Fruit fly (Drosophila melanogaster) whole organism, wandering third instar larva: Measurements from ENCODE around the gene Rpp14a.
A peak's percentile ranks its signal among the peaks of the same experiment; 100 is the strongest.

Source experiments
- Abd-B ChIP-seq: fragments of >200 bp; optimal IDR thresholded peaks from 2 replicates; lab custom pipeline; 2017; ENCODE audit warnings: missing biosample characterization, missing genetic modification characterization
- CG32264 ChIP-seq: fragments of 200-800 bp; sonication (Bioruptor generic); optimal IDR thresholded peaks from 2 replicates; lab custom pipeline; 2016; ENCODE audit warnings: missing biosample characterization, missing genetic modification characterization
- CG9705 ChIP-seq: fragments of 200-800 bp; sonication (Bioruptor generic); optimal IDR thresholded peaks from 2 replicates; lab custom pipeline; 2018; ENCODE audit warnings: missing biosample characterization, mild to moderate bottlenecking, missing genetic modification characterization
- CrebA ChIP-seq: fragments of 200-800 bp; sonication (Bioruptor generic); optimal IDR thresholded peaks from 2 replicates; lab custom pipeline; 2016; ENCODE audit warnings: missing biosample characterization, mild to moderate bottlenecking, missing genetic modification characterization, borderline replicate concordance
- Dfd ChIP-seq: fragments of >200 bp; optimal IDR thresholded peaks from 2 replicates; lab custom pipeline; 2017; ENCODE audit warnings: missing biosample characterization, missing genetic modification characterization
- Dif ChIP-seq: fragments of 200-275, 200-300 bp; sonication (Bioruptor generic); optimal IDR thresholded peaks from 2 replicates; lab custom pipeline; 2018; ENCODE audit warnings: missing biosample characterization, missing genetic modification characterization; ENCODE audit not compliant: partially characterized antibody
- GATAd ChIP-seq: sonication (Bioruptor generic); optimal IDR thresholded peaks from 2 replicates; lab custom pipeline; 2016; ENCODE audit warnings: missing biosample characterization, missing genetic modification characterization
- HLH106 ChIP-seq: fragments of 200-800 bp; optimal IDR thresholded peaks from 3 replicates; lab custom pipeline; 2019; ENCODE audit warnings: missing biosample characterization, mild to moderate bottlenecking, missing genetic modification characterization, moderate library complexity
- Hnf4 ChIP-seq: fragments of 200-800 bp; sonication (Bioruptor generic); optimal IDR thresholded peaks from 2 replicates; lab custom pipeline; 2016; ENCODE audit warnings: missing biosample characterization, mild to moderate bottlenecking, missing genetic modification characterization
- Hr78 ChIP-seq: fragments of >200 bp; optimal IDR thresholded peaks from 2 replicates; lab custom pipeline; 2017; ENCODE audit warnings: missing biosample characterization, missing genetic modification characterization
- Hr83 ChIP-seq: fragments of 200-300 bp; sonication (Bioruptor generic); optimal IDR thresholded peaks from 2 replicates; lab custom pipeline; 2016; ENCODE audit warnings: missing biosample characterization, mild to moderate bottlenecking, missing genetic modification characterization, moderate library complexity; ENCODE audit not compliant: poor library complexity, severe bottlenecking
- Jra ChIP-seq: sonication (Bioruptor generic); optimal IDR thresholded peaks from 2 replicates; lab custom pipeline; 2016; ENCODE audit warnings: missing biosample characterization, missing genetic modification characterization
- Mio ChIP-seq: sonication (Bioruptor generic); optimal IDR thresholded peaks from 2 replicates; lab custom pipeline; 2016; ENCODE audit warnings: missing biosample characterization, missing genetic modification characterization
- Myc ChIP-seq: fragments of >200 bp; optimal IDR thresholded peaks from 2 replicates; lab custom pipeline; 2017
- N ChIP-seq: fragments of >200 bp; optimal IDR thresholded peaks from 2 replicates; lab custom pipeline; 2018; ENCODE audit warnings: missing biosample characterization, missing external identifiers, missing genetic modification characterization
- OdsH ChIP-seq: fragments of 200-800 bp; sonication (Bioruptor generic); optimal IDR thresholded peaks from 2 replicates; lab custom pipeline; 2016; ENCODE audit warnings: missing biosample characterization, mild to moderate bottlenecking, missing genetic modification characterization
- Rel ChIP-seq, 2 experiments: fragments of 200-800 bp; sonication (Bioruptor generic) in 1 of 2; optimal IDR thresholded peaks; 2 replicates in 1 of 2; 3 replicates in 1 of 2; lab custom pipeline; 2016 to 2019; ENCODE audit warnings: mild to moderate bottlenecking in 2 of 2, missing biosample characterization in 2 of 2, missing genetic modification characterization in 2 of 2, moderate library complexity in 1 of 2
- Sp1 ChIP-seq: fragments of 200-800 bp; sonication (Bioruptor generic); optimal IDR thresholded peaks from 3 replicates; lab custom pipeline; 2019; ENCODE audit warnings: missing biosample characterization, mild to moderate bottlenecking, missing genetic modification characterization, moderate library complexity
- Vsx2 ChIP-seq: fragments of 200-300, 225-300 bp; sonication (Bioruptor generic); optimal IDR thresholded peaks from 2 replicates; lab custom pipeline; 2018; ENCODE audit warnings: missing biosample characterization, missing genetic modification characterization; ENCODE audit not compliant: partially characterized antibody
- br ChIP-seq: fragments of 200-800 bp; sonication (Bioruptor generic); optimal IDR thresholded peaks from 2 replicates; lab custom pipeline; 2016; ENCODE audit warnings: missing biosample characterization, missing genetic modification characterization
- brk ChIP-seq: fragments of 200-800 bp; sonication (Bioruptor generic); optimal IDR thresholded peaks from 2 replicates; lab custom pipeline; 2016; ENCODE audit warnings: missing biosample characterization, mild to moderate bottlenecking, missing genetic modification characterization
- dl ChIP-seq, 2 experiments: fragments of 175-275, 200-275 bp in 1 of 2; fragments of 200-275 bp in 1 of 2; sonication (Bioruptor generic); optimal IDR thresholded peaks; lab custom pipeline; 2018; ENCODE audit warnings: mild to moderate bottlenecking in 2 of 2, missing biosample characterization in 2 of 2, missing genetic modification characterization in 2 of 2, moderate library complexity in 2 of 2; ENCODE audit not compliant: partially characterized antibody in 2 of 2, insufficient read depth in 1 of 2
- dmrt93B ChIP-seq: fragments of 200-800 bp; sonication (Bioruptor generic); optimal IDR thresholded peaks from 2 replicates; lab custom pipeline; 2018; ENCODE audit warnings: missing biosample characterization, mild to moderate bottlenecking, missing genetic modification characterization
- dsf ChIP-seq: sonication (Bioruptor generic); optimal IDR thresholded peaks from 2 replicates; lab custom pipeline; 2016; ENCODE audit warnings: missing biosample characterization, missing genetic modification characterization, borderline replicate concordance
- ey ChIP-seq: fragments of 200-800 bp; sonication (Bioruptor generic); optimal IDR thresholded peaks from 2 replicates; lab custom pipeline; 2016; ENCODE audit warnings: missing biosample characterization, missing genetic modification characterization
- foxo ChIP-seq, 2 experiments: fragments of 200-800 bp; sonication (Bioruptor generic); optimal IDR thresholded peaks; 2 replicates in 1 of 2; 3 replicates in 1 of 2; lab custom pipeline; 2016 to 2017; ENCODE audit warnings: missing biosample characterization in 2 of 2, missing genetic modification characterization in 2 of 2
- fru ChIP-seq: fragments of 200-800 bp; sonication (Bioruptor generic); optimal IDR thresholded peaks from 3 replicates; lab custom pipeline; 2016; ENCODE audit warnings: missing biosample characterization, mild to moderate bottlenecking, missing genetic modification characterization
- h ChIP-seq: fragments of 200-800 bp; sonication (Bioruptor generic); optimal IDR thresholded peaks from 3 replicates; lab custom pipeline; 2016; ENCODE audit warnings: missing biosample characterization, mild to moderate bottlenecking, missing genetic modification characterization
- jim ChIP-seq: fragments of 175-275, 200-325 bp; sonication (Bioruptor generic); optimal IDR thresholded peaks from 2 replicates; lab custom pipeline; 2016; ENCODE audit warnings: missing biosample characterization, mild to moderate bottlenecking, missing genetic modification characterization
- lola ChIP-seq: fragments of >200 bp; optimal IDR thresholded peaks from 2 replicates; lab custom pipeline; 2017; ENCODE audit warnings: missing biosample characterization, missing genetic modification characterization
- pan ChIP-seq: fragments of >200 bp; optimal IDR thresholded peaks from 2 replicates; lab custom pipeline; 2017
- psq ChIP-seq: fragments of 200-800 bp; sonication (Bioruptor generic); optimal IDR thresholded peaks from 3 replicates; lab custom pipeline; 2017; ENCODE audit warnings: missing biosample characterization, mild to moderate bottlenecking, missing genetic modification characterization, moderate library complexity
- rgr ChIP-seq: fragments of 200-800 bp; sonication (Bioruptor generic); optimal IDR thresholded peaks from 3 replicates; lab custom pipeline; 2016; ENCODE audit warnings: missing biosample characterization, mild to moderate bottlenecking, missing genetic modification characterization
- sage ChIP-seq: fragments of 200-800 bp; sonication (Bioruptor generic); optimal IDR thresholded peaks from 2 replicates; lab custom pipeline; 2016; ENCODE audit warnings: missing biosample characterization, mild to moderate bottlenecking, missing genetic modification characterization
- sv ChIP-seq: fragments of 200-800 bp; sonication (Bioruptor generic); optimal IDR thresholded peaks from 3 replicates; lab custom pipeline; 2016; ENCODE audit warnings: missing biosample characterization, missing genetic modification characterization
- tai ChIP-seq: sonication (Bioruptor generic); optimal IDR thresholded peaks from 2 replicates; lab custom pipeline; 2016; ENCODE audit warnings: missing biosample characterization, missing genetic modification characterization
- usp ChIP-seq: fragments of >200 bp; optimal IDR thresholded peaks from 2 replicates; lab custom pipeline; 2017; ENCODE audit warnings: missing biosample characterization, missing genetic modification characterization
- woc ChIP-seq: sonication (Bioruptor generic); optimal IDR thresholded peaks from 2 replicates; lab custom pipeline; 2016; ENCODE audit warnings: missing biosample characterization, mild to moderate bottlenecking, missing genetic modification characterization

Rpp14a gene

DNA sequence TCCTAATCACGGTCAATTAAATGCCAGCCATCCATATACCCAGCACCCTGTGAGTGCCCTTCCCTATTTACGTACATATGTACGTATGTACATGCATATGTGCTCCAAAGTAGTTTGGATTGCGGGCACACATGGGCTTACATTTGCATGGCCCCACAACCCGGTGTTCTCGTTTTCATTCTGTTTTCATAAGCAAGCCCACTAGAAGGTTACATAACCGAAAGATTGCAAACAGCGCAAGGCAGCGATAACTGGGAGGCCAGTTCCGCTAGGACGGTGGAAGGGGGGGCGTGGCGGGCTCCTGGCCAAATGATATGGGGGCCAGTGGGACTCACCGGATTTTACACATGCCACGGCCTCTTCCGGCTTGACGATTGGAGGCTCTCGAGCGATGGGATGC lies 42.2 kb upstream of the Rpp14a start:
- TF ChIP-seq Vsx2 (GFP tag; lab: Kevin White, UChicago) (no peak), Dfd (GFP tag; lab: Kevin White, UChicago) (no peak), sage (GFP tag; lab: Kevin White, UChicago) (no peak), jim (GFP tag; lab: Kevin White, UChicago) (no peak), Jra (GFP tag; lab: Kevin White, UChicago) (no peak), lola (no peak), sv (GFP tag; lab: Kevin White, UChicago) (no peak), brk (no peak), psq (GFP tag; lab: Kevin White, UChicago) (no peak), Hr83 (GFP tag; lab: Kevin White, UChicago) (no peak), dmrt93B (GFP tag; lab: Kevin White, UChicago) (no peak), Sp1 (GFP tag; lab: Kevin White, UChicago) (no peak), woc (GFP tag; lab: Kevin White, UChicago) (no peak), OdsH (GFP tag; lab: Kevin White, UChicago) (no peak), fru (no peak), CG32264 (GFP tag; lab: Kevin White, UChicago) (no peak), br (GFP tag; lab: Kevin White, UChicago) (no peak)

dm6 chr3R:30014977-30015514 lies 41.6 kb upstream of the Rpp14a start, which contains the start of gene CG7920:
Gene CG7920 (minus strand): TSS chr3R:30015284.
- no peak for TF ChIP-seq Dfd (GFP tag; lab: Kevin White, UChicago)
- no peak for TF ChIP-seq brk
- TF ChIP-seq br (GFP tag; lab: Kevin White, UChicago): peak; percentile 4
- TF ChIP-seq fru: peak; percentile 56
- TF ChIP-seq OdsH (GFP tag; lab: Kevin White, UChicago): peak; percentile 19
- no peak for TF ChIP-seq Rel (GFP tag; optimal IDR thresholded peaks at IDR 0.05; lab: Kevin White, UChicago)
- peak; percentile 70 for TF ChIP-seq Rel (tag; optimal IDR thresholded peaks at IDR 0.05; lab: Kevin White, UChicago)
- peak; percentile 53 for TF ChIP-seq Jra (GFP tag; lab: Kevin White, UChicago)
- no peak for TF ChIP-seq CG32264 (GFP tag; lab: Kevin White, UChicago)
- no peak for TF ChIP-seq woc (GFP tag; lab: Kevin White, UChicago)
- TF ChIP-seq dsf (GFP tag; lab: Kevin White, UChicago): no peak
- peak; percentile 63 for TF ChIP-seq Sp1 (GFP tag; lab: Kevin White, UChicago)
- TF ChIP-seq HLH106 (tag; lab: Kevin White, UChicago): no peak
- TF ChIP-seq Hr78 (GFP tag; lab: Kevin White, UChicago): no peak
- peak; percentile 82 for TF ChIP-seq GATAd (GFP tag; lab: Kevin White, UChicago)
- no peak for TF ChIP-seq dmrt93B (GFP tag; lab: Kevin White, UChicago)
- TF ChIP-seq CG9705 (GFP tag; lab: Kevin White, UChicago): peak; percentile 37
- TF ChIP-seq rgr: peak; percentile 56
- TF ChIP-seq h (GFP tag; lab: Kevin White, UChicago): peak; percentile 51
- TF ChIP-seq Hnf4 (GFP tag; lab: Kevin White, UChicago): peak; percentile 58
- no peak for TF ChIP-seq sv (GFP tag; lab: Kevin White, UChicago)
- no peak for TF ChIP-seq psq (GFP tag; lab: Kevin White, UChicago)
- TF ChIP-seq CrebA (GFP tag; lab: Kevin White, UChicago): no peak
- TF ChIP-seq Abd-B (GFP tag; lab: Kevin White, UChicago): no peak
- no peak for TF ChIP-seq usp (GFP tag; lab: Kevin White, UChicago)
- no peak for TF ChIP-seq N
- peak in 1 of 2 experiments; percentile 52 for TF ChIP-seq foxo (GFP tag; optimal IDR thresholded peaks at IDR 0.05; lab: Kevin White, UChicago)
- TF ChIP-seq Myc (lab: Kevin White, UChicago): peak; percentile 1
- TF ChIP-seq Hr83 (GFP tag; lab: Kevin White, UChicago): no peak
- peak; percentile 54 for TF ChIP-seq Dif
- TF ChIP-seq dl (GFP tag; optimal IDR thresholded peaks at IDR 0.05; lab: Kevin White, UChicago; ENCODE audit: insufficient read depth in 1 of 2, partially characterized antibody in 2 of 2): no peak
- peak; percentile 61 for TF ChIP-seq Vsx2 (GFP tag; lab: Kevin White, UChicago)
- no peak for TF ChIP-seq jim (GFP tag; lab: Kevin White, UChicago)
- no peak for TF ChIP-seq tai (GFP tag; lab: Kevin White, UChicago)
- TF ChIP-seq pan: no peak
- TF ChIP-seq lola: no peak
- peak; percentile 3 for TF ChIP-seq ey (GFP tag; lab: Kevin White, UChicago)
- TF ChIP-seq sage (GFP tag; lab: Kevin White, UChicago): no peak
- no peak for TF ChIP-seq Mio (GFP tag; lab: Kevin White, UChicago)
